Worm (Caenorhabditis elegans): Measurements from ENCODE around the gene F46F5.13.

F46F5.13 gene

ce11 chrII:797445-797844 lies 5.7 kb upstream of the F46F5.13 start:
- TF ChIP-seq lin-39 (tag; optimal IDR thresholded peaks at IDR 0.05) = no peak
- TF ChIP-seq mdl-1 (tag; optimal IDR thresholded peaks at IDR 0.05) = no peak
- TF ChIP-seq tbx-2 (tag; optimal IDR thresholded peaks at IDR 0.05) = no peak
- TF ChIP-seq nhr-237 (tag; optimal IDR thresholded peaks at IDR 0.05) = no peak
- TF ChIP-seq unc-62 (GFP tag; optimal IDR thresholded peaks at IDR 0.05) = no peak
- no peak for TF ChIP-seq nhr-76 (tag; optimal IDR thresholded peaks at IDR 0.05)
- TF ChIP-seq ama-1 (optimal IDR thresholded peaks at IDR 0.05) = no peak
- TF ChIP-seq ceh-28 (tag; optimal IDR thresholded peaks at IDR 0.05) = no peak
- no peak for TF ChIP-seq daf-12 (tag; optimal IDR thresholded peaks at IDR 0.05)
- no peak for TF ChIP-seq mml-1 (tag; optimal IDR thresholded peaks at IDR 0.05)
- TF ChIP-seq pqm-1 (tag; optimal IDR thresholded peaks at IDR 0.05) = no peak
- TF ChIP-seq nhr-77 (tag; optimal IDR thresholded peaks at IDR 0.05) = no peak
- no peak for TF ChIP-seq hmg-11 (tag; optimal IDR thresholded peaks at IDR 0.05)
- no peak for TF ChIP-seq nhr-28 (tag; optimal IDR thresholded peaks at IDR 0.05)

- TF ChIP-seq elt-3 (tag; optimal IDR thresholded peaks at IDR 0.05) = no peak
Measured at ce11 chrII:799700-800099, 3.4 kb upstream of the F46F5.13 start, which contains the start of gene F46F5.14. Gene F46F5.14, plus strand, starts transcription at chrII:800000.

ce11 chrII:808457-808856 lies 5.3 kb downstream of the F46F5.13 start, which contains the start of gene F46F5.11:
Gene F46F5.11, plus strand, starts transcription at chrII:808757.
- no peak for TF ChIP-seq snpc-4 (tag; optimal IDR thresholded peaks at IDR 0.05)
- TF ChIP-seq elt-2 (tag; optimal IDR thresholded peaks at IDR 0.05) = no peak
- TF ChIP-seq daf-12 (tag; optimal IDR thresholded peaks at IDR 0.05) = no peak
- no peak for TF ChIP-seq nhr-23 (tag; optimal IDR thresholded peaks at IDR 0.05)
- TF ChIP-seq nhr-25 (tag; optimal IDR thresholded peaks at IDR 0.05) = no peak

ce11 chrII:812917-813316 lies 9.8 kb downstream of the F46F5.13 start, which contains the start of gene F46F5.5:
Gene F46F5.5, minus strand, starts transcription at chrII:813017.
- TF ChIP-seq eor-1 (tag; optimal IDR thresholded peaks at IDR 0.05) = no peak
- TF ChIP-seq sea-2 (GFP tag; optimal IDR thresholded peaks at IDR 0.05) = no peak

ce11 chrII:814737-815136 lies 11.6 kb downstream of the F46F5.13 start, which contains the start of gene msrp-3:
Gene msrp-3, minus strand, starts transcription at chrII:814837.
- no peak for TF ChIP-seq unc-39 (tag; optimal IDR thresholded peaks at IDR 0.05)
- no peak for TF ChIP-seq ztf-4 (tag; optimal IDR thresholded peaks at IDR 0.05)
- no peak for TF ChIP-seq fos-1 (tag; optimal IDR thresholded peaks at IDR 0.05)
- no peak for TF ChIP-seq lin-39 (tag; optimal IDR thresholded peaks at IDR 0.05)
- no peak for TF ChIP-seq nhr-25 (tag; optimal IDR thresholded peaks at IDR 0.05)
- TF ChIP-seq ceh-9 (tag; optimal IDR thresholded peaks at IDR 0.05) = no peak
- TF ChIP-seq skn-1 (tag; optimal IDR thresholded peaks at IDR 0.05) = no peak
- TF ChIP-seq ZK546.5 (tag; optimal IDR thresholded peaks at IDR 0.05) = no peak
- no peak for TF ChIP-seq nhr-28 (tag; optimal IDR thresholded peaks at IDR 0.05)
- no peak for TF ChIP-seq sea-2 (GFP tag; optimal IDR thresholded peaks at IDR 0.05)
- TF ChIP-seq eor-1 (tag; optimal IDR thresholded peaks at IDR 0.05) = no peak
- no peak for TF ChIP-seq fkh-10 (GFP tag; optimal IDR thresholded peaks at IDR 0.05)
- TF ChIP-seq tbx-2 (tag; optimal IDR thresholded peaks at IDR 0.05) = no peak
- TF ChIP-seq hmg-11 (tag; optimal IDR thresholded peaks at IDR 0.05) = no peak
- TF ChIP-seq egl-5 (tag; optimal IDR thresholded peaks at IDR 0.05) = no peak
- no peak for TF ChIP-seq elt-3 (tag; optimal IDR thresholded peaks at IDR 0.05)
- TF ChIP-seq nhr-11 (tag; optimal IDR thresholded peaks at IDR 0.05) = no peak
- no peak for TF ChIP-seq R02D3.7 (tag; optimal IDR thresholded peaks at IDR 0.05)

- TF ChIP-seq ztf-4 (tag; optimal IDR thresholded peaks at IDR 0.05) = no peak
Measured at ce11 chrII:820519-820918, 17.4 kb downstream of the F46F5.13 start, which contains the start of gene F46F5.7. Gene F46F5.7, minus strand, starts transcription at chrII:820619.

- TF ChIP-seq R02D3.7 (tag; optimal IDR thresholded peaks at IDR 0.05) = no peak
- no peak for TF ChIP-seq ZK546.5 (tag; optimal IDR thresholded peaks at IDR 0.05)
Measured at ce11 chrII:821514-821913, 18.4 kb downstream of the F46F5.13 start, which contains the start of gene F46F5.8. Gene F46F5.8, minus strand, starts transcription at chrII:821614.

Measured in whole organism, L3 larva.